Fruit fly (Drosophila melanogaster) whole organism, prepupa: Measurements from ENCODE around the gene CG4896.

Experiments
- CG10631 ChIP-seq: fragments of 200-800 bp; sonication (Bioruptor generic); optimal IDR thresholded peaks from 2 replicates; lab custom pipeline; 2016; ENCODE audit warnings: missing biosample characterization, missing genetic modification characterization
- CG10669 ChIP-seq: fragments of 200-800 bp; sonication (Bioruptor generic); optimal IDR thresholded peaks from 3 replicates; lab custom pipeline; 2018; ENCODE audit warnings: missing biosample characterization, mild to moderate bottlenecking, missing genetic modification characterization, moderate library complexity
- CG11294 ChIP-seq: fragments of 200-800 bp; sonication (Bioruptor generic); IDR thresholded peaks from 2 replicates; pipeline ENCODE4 v1.3.6; 2022; ENCODE audit warnings: missing biosample characterization, missing genetic modification characterization
- CG11762 ChIP-seq: fragments of 200-800 bp; sonication (Bioruptor generic); optimal IDR thresholded peaks from 3 replicates; lab custom pipeline; 2016; ENCODE audit warnings: missing biosample characterization, missing genetic modification characterization; ENCODE audit not compliant: insufficient read depth
- CG11902 ChIP-seq: fragments of 200-800 bp; sonication (Bioruptor generic); optimal IDR thresholded peaks from 3 replicates; lab custom pipeline; 2016; ENCODE audit warnings: missing biosample characterization, missing genetic modification characterization
- CG15336 ChIP-seq: fragments of 200-800 bp; sonication (Bioruptor generic); IDR thresholded peaks from 2 replicates; pipeline ENCODE4 v1.3.6; 2022; ENCODE audit warnings: missing biosample characterization, missing genetic modification characterization
- CG1621 ChIP-seq: fragments of 200-800 bp; sonication (Bioruptor generic); optimal IDR thresholded peaks from 3 replicates; lab custom pipeline; 2018; ENCODE audit warnings: missing biosample characterization, mild to moderate bottlenecking, missing genetic modification characterization
- CG16779 ChIP-seq: fragments of 200-800 bp; sonication (Bioruptor generic); optimal IDR thresholded peaks from 3 replicates; lab custom pipeline; 2017; ENCODE audit warnings: missing biosample characterization, mild to moderate bottlenecking, missing genetic modification characterization
- CG3032 ChIP-seq: fragments of 200-800 bp; optimal IDR thresholded peaks from 2 replicates; lab custom pipeline; 2019; ENCODE audit warnings: missing biosample characterization, mild to moderate bottlenecking, missing genetic modification characterization, moderate library complexity
- CG31627 ChIP-seq: fragments of 200-800 bp; sonication (Bioruptor generic); optimal IDR thresholded peaks from 3 replicates; lab custom pipeline; 2016; ENCODE audit warnings: missing biosample characterization, missing genetic modification characterization
- CG34406 ChIP-seq: fragments of 200-800 bp; sonication (Bioruptor generic); optimal IDR thresholded peaks from 3 replicates; lab custom pipeline; 2016; ENCODE audit warnings: missing biosample characterization, missing genetic modification characterization
- CG4318 ChIP-seq: fragments of 200-800 bp; sonication (Bioruptor generic); optimal IDR thresholded peaks from 3 replicates; lab custom pipeline; 2017; ENCODE audit warnings: missing biosample characterization, mild to moderate bottlenecking, missing genetic modification characterization
- CG6163 ChIP-seq: fragments of 200-800 bp; sonication (Bioruptor generic); IDR thresholded peaks from 3 replicates; pipeline ENCODE4 v1.3.6; 2022; ENCODE audit warnings: missing biosample characterization, missing genetic modification characterization
- CG6276 ChIP-seq: fragments of 200-800 bp; sonication (Bioruptor generic); optimal IDR thresholded peaks from 2 replicates; lab custom pipeline; 2017; ENCODE audit warnings: missing biosample characterization, mild to moderate bottlenecking, missing genetic modification characterization
- CG6792 ChIP-seq: fragments of 200-800 bp; sonication (Bioruptor generic); optimal IDR thresholded peaks from 3 replicates; lab custom pipeline; 2016; ENCODE audit warnings: missing biosample characterization, missing genetic modification characterization
- CG6808 ChIP-seq: fragments of 200-800 bp; sonication (Bioruptor generic); optimal IDR thresholded peaks from 3 replicates; lab custom pipeline; 2017; ENCODE audit warnings: missing biosample characterization, missing genetic modification characterization, mild to moderate bottlenecking, moderate library complexity, missing genetic modification reagents
- CG6854 ChIP-seq: fragments of 200-800 bp; sonication (Bioruptor generic); optimal IDR thresholded peaks from 2 replicates; lab custom pipeline; 2017; ENCODE audit warnings: missing biosample characterization, mild to moderate bottlenecking, missing genetic modification characterization
- CG7368 ChIP-seq: fragments of 200-800 bp; sonication (Bioruptor generic); optimal IDR thresholded peaks from 3 replicates; lab custom pipeline; 2016; ENCODE audit warnings: missing biosample characterization, missing genetic modification characterization
- CG8119 ChIP-seq: fragments of 200-800 bp; sonication (Bioruptor generic); IDR thresholded peaks from 3 replicates; pipeline ENCODE4 v1.3.6; 2022; ENCODE audit warnings: missing biosample characterization, missing genetic modification characterization
- CG8319 ChIP-seq: fragments of 200-800 bp; sonication (Bioruptor generic); optimal IDR thresholded peaks from 3 replicates; lab custom pipeline; 2016; ENCODE audit warnings: missing biosample characterization, missing genetic modification characterization
- CG8632 ChIP-seq: fragments of 200-800 bp; sonication (Bioruptor generic); optimal IDR thresholded peaks from 3 replicates; lab custom pipeline; 2016; ENCODE audit warnings: missing biosample characterization, missing genetic modification characterization
- CG9139 ChIP-seq: fragments of 200-800 bp; sonication (Bioruptor generic); optimal IDR thresholded peaks from 3 replicates; lab custom pipeline; 2017; ENCODE audit warnings: missing biosample characterization, mild to moderate bottlenecking, missing genetic modification characterization
- Eip75B ChIP-seq: fragments of 200-800 bp; sonication (Bioruptor generic); optimal IDR thresholded peaks from 3 replicates; lab custom pipeline; 2016; ENCODE audit warnings: missing biosample characterization, missing genetic modification characterization
- Ets21C ChIP-seq: fragments of 200-800 bp; sonication (Bioruptor generic); optimal IDR thresholded peaks from 3 replicates; lab custom pipeline; 2016; ENCODE audit warnings: missing biosample characterization, missing genetic modification characterization
- Ets96B ChIP-seq: fragments of 200-800 bp; optimal IDR thresholded peaks from 2 replicates; lab custom pipeline; 2019; ENCODE audit warnings: missing biosample characterization, mild to moderate bottlenecking, missing genetic modification characterization, moderate library complexity
- Gug ChIP-seq: fragments of 200-800 bp; sonication (Bioruptor generic); IDR thresholded peaks from 2 replicates; pipeline ENCODE4 v1.3.6; 2022; ENCODE audit warnings: missing biosample characterization, missing genetic modification characterization
- Hr38 ChIP-seq: sonication (Bioruptor generic); optimal IDR thresholded peaks from 2 replicates; lab custom pipeline; 2016; ENCODE audit warnings: missing biosample characterization, missing genetic modification characterization
- Hr39 ChIP-seq: fragments of 200-800 bp; sonication (Bioruptor generic); optimal IDR thresholded peaks from 2 replicates; lab custom pipeline; 2016; ENCODE audit warnings: missing biosample characterization, missing genetic modification characterization
- Lpt ChIP-seq: fragments of 200-800 bp; sonication (Bioruptor generic); optimal IDR thresholded peaks from 3 replicates; lab custom pipeline; 2016; ENCODE audit warnings: missing biosample characterization, missing genetic modification characterization
- OdsH ChIP-seq: fragments of 200-800 bp; sonication (Bioruptor generic); optimal IDR thresholded peaks from 3 replicates; lab custom pipeline; 2016; ENCODE audit warnings: missing biosample characterization, missing genetic modification characterization
- Smox ChIP-seq: fragments of 200-800 bp; sonication (Bioruptor generic); optimal IDR thresholded peaks from 3 replicates; lab custom pipeline; 2016; ENCODE audit warnings: missing biosample characterization, missing genetic modification characterization
- Sox102F ChIP-seq: fragments of 200-800 bp; sonication (Bioruptor generic); optimal IDR thresholded peaks from 2 replicates; lab custom pipeline; 2016; ENCODE audit warnings: missing biosample characterization, mild to moderate bottlenecking, missing genetic modification characterization
- Sox15 ChIP-seq: fragments of 200-800 bp; sonication (Bioruptor generic); optimal IDR thresholded peaks from 3 replicates; lab custom pipeline; 2016; ENCODE audit warnings: missing biosample characterization, missing genetic modification characterization
- acj6 ChIP-seq: fragments of 200-800 bp; sonication (Bioruptor generic); optimal IDR thresholded peaks from 3 replicates; lab custom pipeline; 2016; ENCODE audit warnings: missing biosample characterization, missing genetic modification characterization
- dac ChIP-seq: fragments of 200-800 bp; sonication (Bioruptor generic); optimal IDR thresholded peaks from 2 replicates; lab custom pipeline; 2017; ENCODE audit warnings: missing biosample characterization, mild to moderate bottlenecking, missing genetic modification characterization
- dsx ChIP-seq: fragments of 200-800 bp; optimal IDR thresholded peaks from 3 replicates; lab custom pipeline; 2019; ENCODE audit warnings: missing biosample characterization, mild to moderate bottlenecking, missing genetic modification characterization, moderate library complexity; ENCODE audit not compliant: poor library complexity, severe bottlenecking
- eg ChIP-seq: fragments of 200-800 bp; sonication (Bioruptor generic); IDR thresholded peaks from 3 replicates; pipeline ENCODE4 v1.3.6; 2022; ENCODE audit warnings: missing biosample characterization, missing genetic modification characterization
- esn ChIP-seq: fragments of 200-800 bp; sonication (Bioruptor generic); optimal IDR thresholded peaks from 2 replicates; lab custom pipeline; 2016; ENCODE audit warnings: missing biosample characterization, mild to moderate bottlenecking, missing genetic modification characterization, moderate library complexity
- fd59A ChIP-seq: fragments of 200-800 bp; sonication (Bioruptor generic); optimal IDR thresholded peaks from 2 replicates; lab custom pipeline; 2017; ENCODE audit warnings: missing biosample characterization, mild to moderate bottlenecking, missing genetic modification characterization, missing genetic modification reagents
- fd85E ChIP-seq: fragments of 200-800 bp; sonication (Bioruptor generic); optimal IDR thresholded peaks from 3 replicates; lab custom pipeline; 2016; ENCODE audit warnings: missing biosample characterization, missing genetic modification characterization
- lz ChIP-seq: fragments of 200-800 bp; sonication (Bioruptor generic); optimal IDR thresholded peaks from 3 replicates; lab custom pipeline; 2016; ENCODE audit warnings: missing biosample characterization, missing genetic modification characterization
- net ChIP-seq: fragments of 200-800 bp; sonication (Bioruptor generic); optimal IDR thresholded peaks from 3 replicates; lab custom pipeline; 2016; ENCODE audit warnings: missing biosample characterization, missing genetic modification characterization
- pdm3 ChIP-seq: fragments of 200-800 bp; sonication (Bioruptor generic); optimal IDR thresholded peaks from 3 replicates; lab custom pipeline; 2016; ENCODE audit warnings: missing biosample characterization, missing genetic modification characterization
- salr ChIP-seq, 2 experiments: fragments of 200-800 bp; sonication (Bioruptor generic); optimal IDR thresholded peaks; 3 replicates each; lab custom pipeline; 2016 to 2018; ENCODE audit warnings: missing biosample characterization in 2 of 2, missing genetic modification characterization in 2 of 2, mild to moderate bottlenecking in 1 of 2
- spab ChIP-seq: fragments of 200-800 bp; sonication (Bioruptor generic); optimal IDR thresholded peaks from 2 replicates; lab custom pipeline; 2017; ENCODE audit warnings: missing biosample characterization, mild to moderate bottlenecking, missing genetic modification characterization, missing genetic modification reagents
- ss ChIP-seq, 2 experiments: fragments of 200-800 bp; sonication (Bioruptor generic); optimal IDR thresholded peaks; 2 replicates in 1 of 2; 3 replicates in 1 of 2; lab custom pipeline; 2017 to 2018; ENCODE audit warnings: mild to moderate bottlenecking in 2 of 2, missing biosample characterization in 2 of 2, missing genetic modification characterization in 2 of 2, moderate library complexity in 1 of 2
- svp ChIP-seq: fragments of 200-800 bp; sonication (Bioruptor generic); peaks from one replicate; lab custom pipeline; 2016; ENCODE audit warnings: missing biosample characterization, missing genetic modification characterization
- topi ChIP-seq: fragments of 200-800 bp; sonication (Bioruptor generic); optimal IDR thresholded peaks from 3 replicates; lab custom pipeline; 2016; ENCODE audit warnings: missing biosample characterization, missing genetic modification characterization
- vri ChIP-seq: fragments of 200-800 bp; sonication (Bioruptor generic); optimal IDR thresholded peaks from 3 replicates; lab custom pipeline; 2016; ENCODE audit warnings: missing biosample characterization, mild to moderate bottlenecking, missing genetic modification characterization

Gene CG4896

DNA sequence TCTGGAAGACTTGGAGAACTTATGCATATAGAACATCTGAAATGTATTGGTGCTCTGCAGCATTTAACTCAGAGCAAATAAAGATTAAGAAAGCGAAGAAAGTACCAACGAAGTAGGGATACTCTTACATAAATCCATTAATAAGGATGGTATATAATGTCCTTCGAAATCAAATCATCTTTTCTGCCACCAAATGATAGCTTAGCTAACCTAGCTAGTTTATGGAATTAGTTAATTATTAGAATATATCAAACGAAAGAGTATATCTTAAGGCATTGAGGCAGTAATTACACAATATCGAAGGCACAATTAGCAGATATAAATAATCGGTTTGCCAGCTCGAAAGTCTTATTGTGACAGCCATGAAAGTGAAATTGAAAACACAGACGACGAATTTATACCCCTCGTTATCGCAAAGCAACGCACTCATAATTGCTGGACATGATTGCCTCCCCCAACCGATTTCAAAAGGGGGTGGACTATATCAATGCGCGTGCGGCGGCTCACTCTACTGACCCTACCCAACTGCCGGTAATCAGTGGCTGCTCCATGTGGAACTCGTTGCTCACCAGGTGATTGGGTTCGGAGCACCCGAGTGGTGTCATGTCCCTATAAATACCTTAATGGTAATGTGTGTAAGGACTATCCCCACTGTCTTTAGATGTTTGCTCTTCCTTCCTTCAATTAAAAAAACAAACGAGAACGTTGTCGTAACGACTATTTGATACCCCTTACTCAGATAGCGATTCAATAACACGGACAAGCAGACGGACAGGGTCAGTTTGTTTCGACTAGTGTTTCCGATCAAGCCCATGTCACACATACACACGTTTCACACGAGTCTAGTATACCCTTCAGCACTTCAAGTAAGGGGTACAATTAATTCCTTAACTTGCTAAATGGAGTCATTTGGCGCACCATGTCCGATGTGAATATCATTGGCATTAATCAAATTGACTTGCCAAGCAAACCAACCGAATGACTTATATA lies 32.8 kb upstream of the CG4896 start:
- TF ChIP-seq Gug (GFP tag; lab: Robert Waterston, UW) (no peak), acj6 (GFP tag; lab: Kevin White, UChicago) (peak; percentile 79), CG10631 (GFP tag; lab: Kevin White, UChicago) (peak; percentile 62), spab (GFP tag; lab: Kevin White, UChicago) (peak; percentile 45), CG34406 (GFP tag; lab: Kevin White, UChicago) (peak; percentile 74), Smox (GFP tag; lab: Kevin White, UChicago) (peak; percentile 89), CG6163 (peak; percentile 73), CG6808 (GFP tag; lab: Kevin White, UChicago) (no peak), CG6276 (no peak), OdsH (GFP tag; lab: Kevin White, UChicago) (peak; percentile 82), CG8119 (GFP tag; lab: Robert Waterston, UW) (peak; percentile 64), Hr38 (no peak), CG7368 (GFP tag; lab: Kevin White, UChicago) (peak; percentile 60), pdm3 (GFP tag; lab: Kevin White, UChicago) (peak; percentile 83), fd59A (peak; percentile 45), CG8319 (GFP tag; lab: Kevin White, UChicago) (peak; percentile 58), Ets21C (peak; percentile 89), CG11294 (GFP tag; lab: Robert Waterston, UW) (peak; percentile 32; the same call in 1 of the 2 replicates), CG6854 (GFP tag; lab: Kevin White, UChicago) (peak; percentile 53), vri (GFP tag; lab: Kevin White, UChicago) (peak; percentile 99), ss (GFP tag; optimal IDR thresholded peaks at IDR 0.05; lab: Kevin White, UChicago) (no peak), topi (peak; percentile 91), CG1621 (tag; lab: Kevin White, UChicago) (peak; percentile 52), dac (GFP tag; lab: Kevin White, UChicago) (no peak), CG3032 (peak; percentile 69), Hr39 (peak; percentile 94), CG31627 (GFP tag; lab: Kevin White, UChicago) (peak; percentile 93), Ets96B (peak; percentile 68), CG11902 (GFP tag; lab: Kevin White, UChicago) (peak; percentile 65), CG11762 (peak; percentile 49), lz (peak; percentile 91), Lpt (GFP tag; lab: Kevin White, UChicago) (peak; percentile 13), CG10669 (GFP tag; lab: Kevin White, UChicago) (peak; percentile 65), eg (GFP tag; lab: Robert Waterston, UW) (peak; percentile 57; the same call in 2 of the 3 replicates), svp (GFP tag; lab: Kevin White, UChicago) (peak; percentile 95), CG4318 (GFP tag; lab: Kevin White, UChicago) (no peak), Sox102F (GFP tag; lab: Kevin White, UChicago) (peak; percentile 91), CG9139 (GFP tag; lab: Kevin White, UChicago) (no peak), net (GFP tag; lab: Kevin White, UChicago) (peak; percentile 55), CG15336 (GFP tag; lab: Robert Waterston, UW) (peak; percentile 61), CG16779 (no peak), fd85E (GFP tag; lab: Kevin White, UChicago) (no peak), CG8632 (GFP tag; lab: Kevin White, UChicago) (peak; percentile 69), esn (GFP tag; lab: Kevin White, UChicago) (peak; percentile 94), dsx (GFP tag; lab: Kevin White, UChicago) (peak; percentile 70), Eip75B (peak; percentile 81), Sox15 (peak; percentile 49), CG6792 (GFP tag; lab: Kevin White, UChicago) (peak; percentile 74), salr (GFP tag; optimal IDR thresholded peaks at IDR 0.05; lab: Kevin White, UChicago) (peak in 1 of 2 experiments; percentile 2)
